Fruit fly (Drosophila melanogaster) Kc167 (cell line): ENCODE measurements around the gene Esp.

Experiments
- Myc ChIP-seq: fragments of >200 bp; optimal IDR thresholded peaks from 2 replicates; lab custom pipeline; 2017; ENCODE audit warnings: missing external identifiers
- Sin3A ChIP-seq: fragments of >200 bp; optimal IDR thresholded peaks from 2 replicates; lab custom pipeline; 2018; ENCODE audit warnings: missing external identifiers
- h ChIP-seq: fragments of >200 bp; optimal IDR thresholded peaks from 3 replicates; lab custom pipeline; 2018; ENCODE audit warnings: missing external identifiers
- insv ChIP-seq: fragments of >200 bp; optimal IDR thresholded peaks from 3 replicates; lab custom pipeline; 2018; ENCODE audit warnings: missing external identifiers

DNA sequence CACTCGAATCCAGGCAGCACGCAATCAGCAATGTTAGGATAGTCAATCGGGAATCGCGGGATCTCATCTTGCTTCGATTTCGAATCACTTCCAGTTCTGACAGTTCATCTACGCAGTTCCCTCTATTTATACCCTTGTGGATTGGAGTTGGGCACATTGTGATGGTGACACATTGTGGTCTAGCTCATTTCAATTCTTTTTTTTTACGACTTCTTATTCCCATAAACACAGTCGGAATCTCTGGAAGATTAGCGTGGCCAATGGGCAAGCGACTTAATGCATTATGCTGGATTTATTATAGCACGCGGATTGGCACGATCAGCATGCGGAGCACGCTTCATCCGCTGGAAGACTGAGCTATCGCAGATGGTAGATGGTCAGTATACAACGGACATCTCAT is 20.3 kb downstream of the Esp start, which contains the start of gene CG13640:
- no peak for TF ChIP-seq Myc (lab: Kevin White, UChicago)
- TF ChIP-seq h, result no peak
- no peak for TF ChIP-seq insv
- TF ChIP-seq Sin3A, result no peak
